Worm (Caenorhabditis elegans) whole organism, mixed stage, embryonic: ENCODE results near the gene C55B6.7.

Experiments
- blmp-1 ChIP-seq: fragments of 150-350 bp; optimal IDR thresholded peaks from 2 replicates; lab custom pipeline; 2014; ENCODE audit warnings: missing biosample characterization, missing genetic modification characterization
- drap-1 ChIP-seq: fragments of 200-800 bp; sonication (Bioruptor generic); optimal IDR thresholded peaks from 3 replicates; lab custom pipeline; 2018; ENCODE audit warnings: mild to moderate bottlenecking, missing genetic modification characterization, missing compliant biosample characterization
- elt-3 ChIP-seq: fragments of 150-350 bp; optimal IDR thresholded peaks from 2 replicates; lab custom pipeline; 2014; ENCODE audit warnings: missing biosample characterization, missing genetic modification characterization
- lin-13 ChIP-seq: fragments of 150-350 bp; optimal IDR thresholded peaks from 2 replicates; lab custom pipeline; 2014; ENCODE audit warnings: missing biosample characterization, missing genetic modification characterization
- lin-32 ChIP-seq: fragments of 200-800 bp; sonication (Bioruptor generic); optimal IDR thresholded peaks from 2 replicates; lab custom pipeline; 2018; ENCODE audit warnings: mild to moderate bottlenecking, missing genetic modification characterization, missing compliant biosample characterization
- mep-1 ChIP-seq: fragments of 150-350 bp; optimal IDR thresholded peaks from 2 replicates; lab custom pipeline; 2017; ENCODE audit warnings: missing biosample characterization, missing genetic modification reagents, missing genetic modification characterization, inconsistent platforms
- nhr-237 ChIP-seq: fragments of 150-350 bp; optimal IDR thresholded peaks from 2 replicates; lab custom pipeline; 2014; ENCODE audit warnings: missing biosample characterization, missing genetic modification characterization
- nhr-28 ChIP-seq: fragments of 150-350 bp; optimal IDR thresholded peaks from 2 replicates; lab custom pipeline; 2014; ENCODE audit warnings: missing biosample characterization, missing genetic modification characterization
- snpc-4 ChIP-seq: fragments of 150-350 bp; optimal IDR thresholded peaks from 2 replicates; lab custom pipeline; 2014; ENCODE audit warnings: missing biosample characterization, missing genetic modification characterization
- sptf-1 ChIP-seq: sonication (generic microtip); optimal IDR thresholded peaks from 2 replicates; lab custom pipeline; 2017; ENCODE audit warnings: mild to moderate bottlenecking, missing genetic modification characterization, moderate library complexity, missing compliant biosample characterization
- unc-39 ChIP-seq: fragments of 150-350 bp; optimal IDR thresholded peaks from 2 replicates; lab custom pipeline; 2014; ENCODE audit warnings: missing biosample characterization, missing genetic modification characterization
- ztf-11 ChIP-seq: fragments of 150-350 bp; optimal IDR thresholded peaks from 2 replicates; lab custom pipeline; 2014; ENCODE audit warnings: missing biosample characterization, missing genetic modification characterization

ce11 chrX:7143515-7143914 lies 48.3 kb downstream of the C55B6.7 start, which contains the start of gene alh-10:
- TF ChIP-seq unc-39 (tag; lab: Kevin White, UChicago) (no peak), sptf-1 (tag; lab: Kevin White, UChicago) (no peak), lin-13 (tag; lab: Kevin White, UChicago) (no peak), blmp-1 (tag; lab: Kevin White, UChicago) (no peak), lin-32 (GFP tag; lab: Kevin White, UChicago) (no peak), drap-1 (GFP tag; lab: Kevin White, UChicago) (no peak), snpc-4 (no peak), ztf-11 (tag; lab: Kevin White, UChicago) (no peak), elt-3 (tag; lab: Kevin White, UChicago) (no peak), nhr-237 (tag; lab: Kevin White, UChicago) (no peak), nhr-28 (no peak), mep-1 (tag; lab: Kevin White, UChicago) (no peak)
